Worm (Caenorhabditis elegans) whole organism, young adult: ENCODE data around the gene got-1.2.
A peak's percentile ranks its signal among the peaks of the same experiment; 100 is the strongest.
"Not testable (repeated sequence)": the region's sequence is repeated elsewhere in the genome, so short reads cannot be mapped to it uniquely, and the experiment has no call there.

ENCODE experiments used
- C17E4.6 ChIP-seq: fragments of 200-800 bp; sonication (Bioruptor generic); IDR thresholded peaks from 2 replicates; pipeline ENCODE4 v1.3.6; 2022; ENCODE audit warnings: missing genetic modification reagents, missing genetic modification characterization, missing compliant biosample characterization
- D2030.7 ChIP-seq: fragments of 200-800 bp; sonication (Bioruptor generic); IDR thresholded peaks from 2 replicates; pipeline ENCODE4 v1.3.6; 2022; ENCODE audit warnings: missing genetic modification reagents, missing genetic modification characterization, missing compliant biosample characterization
- F39B2.1 ChIP-seq: fragments of 200-800 bp; sonication (Bioruptor generic); IDR thresholded peaks from 2 replicates; pipeline ENCODE4 v1.3.6; 2022; ENCODE audit warnings: missing genetic modification reagents, missing genetic modification characterization, missing compliant biosample characterization
- F49E8.2 ChIP-seq: sonication (generic microtip); optimal IDR thresholded peaks from 3 replicates; lab custom pipeline; 2017; ENCODE audit warnings: missing genetic modification characterization, mild to moderate bottlenecking, missing compliant biosample characterization, antibody characterized with exemption, moderate library complexity; ENCODE audit not compliant: insufficient read depth
- F57C9.4 ChIP-seq: sonication (generic microtip); optimal IDR thresholded peaks from 2 replicates; lab custom pipeline; 2017; ENCODE audit warnings: mild to moderate bottlenecking, missing genetic modification characterization, missing compliant biosample characterization
- K11D2.4 ChIP-seq: fragments of 200-800 bp; sonication (Bioruptor generic); IDR thresholded peaks from 2 replicates; pipeline ENCODE4 v1.3.6; 2022; ENCODE audit warnings: missing genetic modification reagents, missing genetic modification characterization, missing compliant biosample characterization
- T07F8.4 ChIP-seq: sonication (generic microtip); optimal IDR thresholded peaks from 2 replicates; lab custom pipeline; 2016; ENCODE audit warnings: mild to moderate bottlenecking, missing genetic modification characterization, moderate library complexity, missing compliant biosample characterization
- atf-7 ChIP-seq: sonication (generic microtip); optimal IDR thresholded peaks from 2 replicates; lab custom pipeline; 2017; ENCODE audit warnings: mild to moderate bottlenecking, missing genetic modification characterization, missing compliant biosample characterization
- attf-3 ChIP-seq: fragments of 200-800 bp; sonication (Bioruptor generic); conservative IDR thresholded peaks from 2 replicates; pipeline ENCODE4 v1.3.6; 2022; ENCODE audit warnings: missing genetic modification reagents, missing genetic modification characterization, missing compliant biosample characterization
- bed-1 ChIP-seq: fragments of 200-800 bp; sonication (Bioruptor generic); IDR thresholded peaks from 2 replicates; pipeline ENCODE4 v1.3.6; 2022; ENCODE audit warnings: missing genetic modification reagents, missing genetic modification characterization, missing compliant biosample characterization
- ceh-27 ChIP-seq: fragments of 200-800 bp; sonication (Bioruptor generic); optimal IDR thresholded peaks from 2 replicates; lab custom pipeline; 2018; ENCODE audit warnings: mild to moderate bottlenecking, missing genetic modification characterization, moderate library complexity, missing compliant biosample characterization
- die-1 ChIP-seq: sonication (generic microtip); optimal IDR thresholded peaks from 2 replicates; lab custom pipeline; 2016; ENCODE audit warnings: missing genotype, mild to moderate bottlenecking, missing genetic modification characterization, missing compliant biosample characterization
- ekl-4 ChIP-seq: fragments of 200-800 bp; sonication (Bioruptor generic); IDR thresholded peaks from 2 replicates; pipeline ENCODE4 v1.3.6; 2022; ENCODE audit warnings: missing genetic modification reagents, missing genetic modification characterization, missing compliant biosample characterization
- gei-17 ChIP-seq: fragments of 200-800 bp; sonication (Bioruptor generic); optimal IDR thresholded peaks from 2 replicates; lab custom pipeline; 2018; ENCODE audit warnings: mild to moderate bottlenecking, missing genetic modification characterization, missing compliant biosample characterization
- him-1 ChIP-seq: sonication (generic microtip); optimal IDR thresholded peaks from 2 replicates; lab custom pipeline; 2016; ENCODE audit warnings: missing genotype, missing genetic modification reagents, missing genetic modification characterization, missing compliant biosample characterization
- hrde-1 ChIP-seq: sonication (generic microtip); optimal IDR thresholded peaks from 2 replicates; lab custom pipeline; 2016; ENCODE audit warnings: missing genetic modification characterization, mild to moderate bottlenecking, missing compliant biosample characterization, moderate library complexity, missing genotype, missing genetic modification reagents, borderline replicate concordance
- hsf-1 ChIP-seq: fragments of 200-800 bp; sonication (Bioruptor generic); IDR thresholded peaks from 2 replicates; pipeline ENCODE4 v1.3.6; 2022; ENCODE audit warnings: missing genetic modification reagents, missing genetic modification characterization, missing compliant biosample characterization
- lin-26 ChIP-seq: fragments of 200-800 bp; sonication (Bioruptor generic); IDR thresholded peaks from 2 replicates; pipeline ENCODE4 v1.3.6; 2022; ENCODE audit warnings: missing genetic modification reagents, missing genetic modification characterization, missing compliant biosample characterization
- lsy-27 ChIP-seq: sonication (generic microtip); optimal IDR thresholded peaks from 2 replicates; lab custom pipeline; 2017; ENCODE audit warnings: missing genetic modification characterization, mild to moderate bottlenecking, missing compliant biosample characterization, antibody characterized with exemption, missing genotype, borderline replicate concordance; ENCODE audit not compliant: insufficient read depth
- mel-28 ChIP-seq: sonication (generic microtip); optimal IDR thresholded peaks from 2 replicates; lab custom pipeline; 2016; ENCODE audit warnings: borderline replicate concordance, mild to moderate bottlenecking, missing genetic modification characterization, missing compliant biosample characterization
- mxl-1 ChIP-seq: sonication (generic microtip); optimal IDR thresholded peaks from 2 replicates; lab custom pipeline; 2016; ENCODE audit warnings: missing genetic modification characterization, missing compliant biosample characterization
- nfya-2 ChIP-seq: fragments of 200-800 bp; sonication (Bioruptor generic); IDR thresholded peaks from 2 replicates; pipeline ENCODE4 v1.3.6; 2022; ENCODE audit warnings: missing genetic modification reagents, missing genetic modification characterization, missing compliant biosample characterization
- rcor-1 ChIP-seq: fragments of 200-800 bp; sonication (Bioruptor generic); IDR thresholded peaks from 2 replicates; pipeline ENCODE4 v1.3.6; 2022; ENCODE audit warnings: missing genetic modification reagents, missing genetic modification characterization, missing compliant biosample characterization
- snpc-1.1 ChIP-seq: sonication (generic microtip); optimal IDR thresholded peaks from 2 replicates; lab custom pipeline; 2017; ENCODE audit warnings: missing genetic modification characterization, mild to moderate bottlenecking, missing compliant biosample characterization, antibody characterized with exemption, moderate library complexity, missing genotype, missing genetic modification reagents; ENCODE audit not compliant: insufficient read depth
- snpc-3.4 ChIP-seq: sonication (generic microtip); optimal IDR thresholded peaks from 2 replicates; lab custom pipeline; 2017; ENCODE audit warnings: missing genetic modification characterization, mild to moderate bottlenecking, missing compliant biosample characterization, antibody characterized with exemption, moderate library complexity, missing genotype, missing genetic modification reagents
- tbx-9 ChIP-seq: sonication (generic microtip); optimal IDR thresholded peaks from 2 replicates; lab custom pipeline; 2016; ENCODE audit warnings: borderline replicate concordance, missing genetic modification characterization, inconsistent platforms, missing compliant biosample characterization
- tlf-1 ChIP-seq: fragments of 200-800 bp; sonication (Bioruptor generic); optimal IDR thresholded peaks from 2 replicates; lab custom pipeline; 2018; ENCODE audit warnings: mild to moderate bottlenecking, missing genetic modification characterization, missing compliant biosample characterization
- zfh-2 ChIP-seq: fragments of 200-800 bp; sonication (Bioruptor generic); conservative IDR thresholded peaks from 2 replicates; pipeline ENCODE4 v1.3.6; 2022; ENCODE audit warnings: missing genetic modification reagents, missing genetic modification characterization, missing compliant biosample characterization
- ztf-18 ChIP-seq: sonication (generic microtip); optimal IDR thresholded peaks from 2 replicates; lab custom pipeline; 2016; ENCODE audit warnings: missing genotype, mild to moderate bottlenecking, missing genetic modification characterization, missing compliant biosample characterization
- ztf-25 ChIP-seq: fragments of 200-800 bp; sonication (Bioruptor generic); IDR thresholded peaks from 2 replicates; pipeline ENCODE4 v1.3.6; 2022; ENCODE audit warnings: missing genetic modification reagents, missing genetic modification characterization, missing compliant biosample characterization
- ztf-26 ChIP-seq: sonication (generic microtip); optimal IDR thresholded peaks from 2 replicates; lab custom pipeline; 2017; ENCODE audit warnings: missing genetic modification characterization, missing compliant biosample characterization
- ztf-28 ChIP-seq: fragments of 200-800 bp; sonication (Bioruptor generic); IDR thresholded peaks from 2 replicates; pipeline ENCODE4 v1.3.6; 2022; ENCODE audit warnings: missing genetic modification reagents, missing genetic modification characterization, missing compliant biosample characterization

got-1.2 gene

ce11 chrX:16792700-16793176, at the start of gene got-1.2:
Gene got-1.2, minus strand, starts transcription at chrX:16793126.
- peak; percentile 64 for TF ChIP-seq zfh-2 (GFP tag; lab: Robert Waterston, UW)
- no peak for TF ChIP-seq D2030.7

ce11 chrX:16840738-16841137, 47.8 kb upstream of the got-1.2 start, which contains the start of gene dyla-1:
Gene dyla-1, plus strand, starts transcription at chrX:16841038.
- TF ChIP-seq hsf-1 (GFP tag; lab: Robert Waterston, UW): no peak

ce11 chrX:16836304-16836703, 43.4 kb upstream of the got-1.2 start, which contains the start of gene F41G4.7:
Gene F41G4.7, minus strand, starts transcription at chrX:16836404.
- no peak for TF ChIP-seq die-1 (tag; lab: Kevin White, UChicago)
- TF ChIP-seq gei-17 (GFP tag; lab: Kevin White, UChicago): no peak
- no peak for TF ChIP-seq ekl-4

- not testable (repeated sequence) for TF ChIP-seq F57C9.4, him-1, mel-28 (tag; lab: Kevin White, UChicago)
- TF ChIP-seq, all 124 proteins: peak for 0; not testable (repeated sequence) for 124
Observed at ce11 chrX:16834691-16835090, 41.8 kb upstream of the got-1.2 start, which contains the start of gene F41G4.13. Gene F41G4.13, minus strand, starts transcription at chrX:16834791.

- TF ChIP-seq snpc-1.1 (tag; lab: Kevin White, UChicago) (no peak), attf-3 (GFP tag; lab: Robert Waterston, UW) (no peak), tbx-9 (no peak), snpc-3.4 (tag; lab: Kevin White, UChicago) (no peak), hrde-1 (tag; lab: Kevin White, UChicago) (no peak), lin-26 (GFP tag; lab: Robert Waterston, UW) (no peak), bed-1 (GFP tag; lab: Robert Waterston, UW) (no peak), ztf-25 (GFP tag; lab: Robert Waterston, UW) (no peak), lsy-27 (no peak), ztf-28 (GFP tag; lab: Robert Waterston, UW) (no peak), rcor-1 (no peak), F49E8.2 (tag; lab: Kevin White, UChicago) (no peak)
Observed at ce11 chrX:16826500-16826899, 33.6 kb upstream of the got-1.2 start.

ce11 chrX:16825358-16825757, 32.4 kb upstream of the got-1.2 start, which contains the start of gene sto-5:
Gene sto-5, minus strand, starts transcription at chrX:16825458.
- no peak for TF ChIP-seq die-1 (tag; lab: Kevin White, UChicago)
- TF ChIP-seq C17E4.6 (GFP tag; lab: Robert Waterston, UW): no peak
- TF ChIP-seq ztf-18 (tag; lab: Kevin White, UChicago): no peak
- no peak for TF ChIP-seq ceh-27 (GFP tag; lab: Kevin White, UChicago)
- no peak for TF ChIP-seq tlf-1 (GFP tag; lab: Kevin White, UChicago)
- TF ChIP-seq K11D2.4 (GFP tag; lab: Robert Waterston, UW): no peak
- TF ChIP-seq mxl-1 (tag; lab: Kevin White, UChicago): no peak
- no peak for TF ChIP-seq ztf-25 (GFP tag; lab: Robert Waterston, UW)
- TF ChIP-seq nfya-2: no peak
- no peak for TF ChIP-seq F39B2.1 (GFP tag; lab: Robert Waterston, UW)
- no peak for TF ChIP-seq mel-28 (tag; lab: Kevin White, UChicago)
- no peak for TF ChIP-seq atf-7 (tag; lab: Kevin White, UChicago)
- no peak for TF ChIP-seq ztf-26 (tag; lab: Kevin White, UChicago)
- TF ChIP-seq T07F8.4 (tag; lab: Kevin White, UChicago): no peak
